Fruit fly (Drosophila melanogaster): ENCODE data around the gene Nelf-A.

The Nelf-A gene

DNA sequence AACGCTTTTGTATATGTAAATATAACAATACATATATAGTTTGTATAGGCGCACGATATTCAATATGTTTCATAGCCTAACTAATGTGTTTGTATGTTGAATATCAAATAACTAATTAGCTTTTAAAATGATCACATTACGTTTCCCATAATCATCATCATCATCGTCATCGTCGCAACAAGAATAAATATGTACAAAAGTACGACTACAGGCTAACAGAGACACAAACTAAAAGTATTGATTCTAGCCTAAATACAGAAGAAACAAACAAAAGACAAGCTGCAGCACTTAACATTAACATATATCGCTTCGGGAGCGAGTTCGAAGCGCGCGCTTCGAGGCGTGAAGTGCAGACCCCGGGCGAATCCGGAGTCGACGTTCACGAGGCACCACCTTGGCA, 47.7 kb downstream of the Nelf-A start (continued):
- TF ChIP-seq ind (GFP tag; optimal IDR thresholded peaks at IDR 0.05) (no peak), mirr (GFP tag; optimal IDR thresholded peaks at IDR 0.05) (peak; percentile 62), pita (GFP tag; optimal IDR thresholded peaks at IDR 0.05) (no peak), CG34376 (GFP tag; optimal IDR thresholded peaks at IDR 0.05) (no peak), prd (optimal IDR thresholded peaks at IDR 0.05) (no peak), prd (GFP tag; IDR thresholded peaks at IDR 0.05) (no peak), CG18599 (GFP tag; optimal IDR thresholded peaks at IDR 0.05) (peak; percentile 13), nom (GFP tag; optimal IDR thresholded peaks at IDR 0.05) (no peak), TFAM (GFP tag; optimal IDR thresholded peaks at IDR 0.05) (no peak), caup (GFP tag; optimal IDR thresholded peaks at IDR 0.05; ENCODE audit: severe bottlenecking) (peak; percentile 36), CG11247 (GFP tag; IDR thresholded peaks at IDR 0.05) (no peak), dpn (GFP tag; optimal IDR thresholded peaks at IDR 0.05) (no peak), Bteb2 (GFP tag; optimal IDR thresholded peaks at IDR 0.05) (no peak), ab (GFP tag; optimal IDR thresholded peaks at IDR 0.05) (no peak), nmo (GFP tag; optimal IDR thresholded peaks at IDR 0.05) (no peak), dm (GFP tag; optimal IDR thresholded peaks at IDR 0.05) (no peak), exex (tag; optimal IDR thresholded peaks at IDR 0.05) (peak; percentile 27), CG2889 (GFP tag; IDR thresholded peaks at IDR 0.05) (no peak), Oaz (GFP tag; IDR thresholded peaks at IDR 0.05) (no peak), CG5953 (GFP tag; IDR thresholded peaks at IDR 0.05) (no peak), z (GFP tag; IDR thresholded peaks at IDR 0.05) (0 out of 3 replicates have a peak, but pooled peaks have one; percentile 36), CG34422 (GFP tag; IDR thresholded peaks at IDR 0.05) (no peak), NC2β (GFP tag; optimal IDR thresholded peaks at IDR 0.05) (no peak), Hmr (GFP tag; optimal IDR thresholded peaks at IDR 0.05) (peak; percentile 32), nerfin-2 (GFP tag; IDR thresholded peaks at IDR 0.05; ENCODE audit: partially characterized antibody) (no peak), odd (GFP tag; optimal IDR thresholded peaks at IDR 0.05) (peak; percentile 25), CG3847 (GFP tag; IDR thresholded peaks at IDR 0.05) (no peak), CG18476 (GFP tag; optimal IDR thresholded peaks at IDR 0.05) (peak; percentile 1), pb (GFP tag; optimal IDR thresholded peaks at IDR 0.05) (no peak), toy (GFP tag; IDR thresholded peaks at IDR 0.05) (no peak), scrt (GFP tag; optimal IDR thresholded peaks at IDR 0.05) (no peak), CG10267 (tag; optimal IDR thresholded peaks at IDR 0.05) (no peak), gcm (GFP tag; optimal IDR thresholded peaks at IDR 0.05) (no peak), CG6254 (GFP tag; optimal IDR thresholded peaks at IDR 0.05) (peak; percentile 6), tna (GFP tag; IDR thresholded peaks at IDR 0.05; ENCODE audit: partially characterized antibody) (no peak), nerfin-1 (tag; optimal IDR thresholded peaks at IDR 0.05) (no peak), CkIIα-i1 (GFP tag; IDR thresholded peaks at IDR 0.05) (no peak), stwl (tag; optimal IDR thresholded peaks at IDR 0.05) (no peak), Fer2 (tag; optimal IDR thresholded peaks at IDR 0.05) (no peak), CoRest (tag; optimal IDR thresholded peaks at IDR 0.05) (peak; percentile 10), pfk (GFP tag; optimal IDR thresholded peaks at IDR 0.05) (no peak), nau (GFP tag; optimal IDR thresholded peaks at IDR 0.05) (peak; percentile 65), CG13296 (GFP tag; optimal IDR thresholded peaks at IDR 0.05) (peak; percentile 70), CG8359 (GFP tag; optimal IDR thresholded peaks at IDR 0.05; ENCODE audit: borderline replicate concordance) (peak; percentile 22), CG7928 (GFP tag; optimal IDR thresholded peaks at IDR 0.05) (no peak), CG11695 (GFP tag; IDR thresholded peaks at IDR 0.05) (0 out of 3 replicates have a peak, but pooled peaks have one; percentile 37), CG8281 (tag; optimal IDR thresholded peaks at IDR 0.05) (peak; percentile 32), jing (GFP tag; optimal IDR thresholded peaks at IDR 0.05) (no peak), CG2129 (GFP tag; IDR thresholded peaks at IDR 0.05; ENCODE audit: partially characterized antibody) (no peak), knrl (GFP tag; IDR thresholded peaks at IDR 0.05; ENCODE audit: partially characterized antibody) (no peak)
